Worm (Caenorhabditis elegans): Measurements from ENCODE around the gene Y50D7A.10.

Y50D7A.10 gene

ce11 chrIII:349511-350165 lies 34.4 kb downstream of the Y50D7A.10 start:
- no peak for TF ChIP-seq elt-1 (tag; optimal IDR thresholded peaks at IDR 0.05; ENCODE audit: borderline replicate concordance, insufficient read depth)
- no peak for TF ChIP-seq flh-1 (GFP tag; optimal IDR thresholded peaks at IDR 0.05)
- TF ChIP-seq mep-1 (tag; optimal IDR thresholded peaks at IDR 0.05) = peak; percentile 40
- TF ChIP-seq bed-3 (GFP tag; optimal IDR thresholded peaks at IDR 0.05) = no peak
- TF ChIP-seq ceh-43 (GFP tag; optimal IDR thresholded peaks at IDR 0.05) = peak; percentile 33
- peak; percentile 55 for TF ChIP-seq lin-13 (tag; optimal IDR thresholded peaks at IDR 0.05)
- no peak for TF ChIP-seq zip-8 (tag; optimal IDR thresholded peaks at IDR 0.05)
- peak; percentile 74 for TF ChIP-seq unc-120 (tag; optimal IDR thresholded peaks at IDR 0.05; ENCODE audit: poor library complexity, severe bottlenecking)
- peak; percentile 24 for TF ChIP-seq lsy-2 (tag; optimal IDR thresholded peaks at IDR 0.05)
- peak; percentile 39 for TF ChIP-seq ham-2 (GFP tag; optimal IDR thresholded peaks at IDR 0.05)
- TF ChIP-seq tbx-8 (GFP tag; optimal IDR thresholded peaks at IDR 0.05) = peak; percentile 12
- TF ChIP-seq pha-4 (tag; optimal IDR thresholded peaks at IDR 0.05) = peak; percentile 61
- TF ChIP-seq lin-32 (GFP tag; optimal IDR thresholded peaks at IDR 0.05) = no peak
- TF ChIP-seq mls-2 (tag; optimal IDR thresholded peaks at IDR 0.05) = peak; percentile 66
- peak; percentile 70 for TF ChIP-seq sptf-1 (tag; optimal IDR thresholded peaks at IDR 0.05)
- TF ChIP-seq hlh-1 (tag; optimal IDR thresholded peaks at IDR 0.05) = peak; percentile 13
- peak; percentile 24 for TF ChIP-seq drap-1 (GFP tag; optimal IDR thresholded peaks at IDR 0.05)
- no peak for TF ChIP-seq elt-3 (tag; optimal IDR thresholded peaks at IDR 0.05)
- no peak for TF ChIP-seq snpc-4 (tag; optimal IDR thresholded peaks at IDR 0.05)
- no peak for TF ChIP-seq nhr-28 (tag; optimal IDR thresholded peaks at IDR 0.05)
- peak; percentile 18 for TF ChIP-seq ces-1 (GFP tag; optimal IDR thresholded peaks at IDR 0.05)
- no peak for TF ChIP-seq ceh-83 (GFP tag; optimal IDR thresholded peaks at IDR 0.05)
- TF ChIP-seq blmp-1 (tag; optimal IDR thresholded peaks at IDR 0.05) = no peak
- peak; percentile 88 for TF ChIP-seq ceh-39 (tag; optimal IDR thresholded peaks at IDR 0.05)
- peak; percentile 36 for TF ChIP-seq M03D4.4 (tag; optimal IDR thresholded peaks at IDR 0.05)
- TF ChIP-seq nhr-237 (tag; optimal IDR thresholded peaks at IDR 0.05) = peak; percentile 51
- TF ChIP-seq nhr-76 (tag; optimal IDR thresholded peaks at IDR 0.05) = peak; percentile 48
- peak; percentile 33 for TF ChIP-seq nhr-12 (tag; optimal IDR thresholded peaks at IDR 0.05)
- no peak for TF ChIP-seq unc-39 (tag; optimal IDR thresholded peaks at IDR 0.05)
- TF ChIP-seq sem-2 (GFP tag; optimal IDR thresholded peaks at IDR 0.05) = peak; percentile 12
- peak; percentile 30 for TF ChIP-seq nhr-2 (tag; optimal IDR thresholded peaks at IDR 0.05)
- peak; percentile 31 for TF ChIP-seq unc-62 (GFP tag; optimal IDR thresholded peaks at IDR 0.05)
- TF ChIP-seq ztf-11 (tag; optimal IDR thresholded peaks at IDR 0.05) = no peak
- no peak for TF ChIP-seq mab-5 (tag; optimal IDR thresholded peaks at IDR 0.05)
- TF ChIP-seq cnd-1 (tag; optimal IDR thresholded peaks at IDR 0.05) = peak; percentile 68

- TF ChIP-seq sptf-1 (tag; optimal IDR thresholded peaks at IDR 0.05) (peak; percentile 23), blmp-1 (tag; optimal IDR thresholded peaks at IDR 0.05) (peak; percentile 27), elt-1 (tag; optimal IDR thresholded peaks at IDR 0.05; ENCODE audit: borderline replicate concordance, insufficient read depth) (no peak), ham-2 (GFP tag; optimal IDR thresholded peaks at IDR 0.05) (peak; percentile 7), unc-39 (tag; optimal IDR thresholded peaks at IDR 0.05) (no peak), lin-13 (tag; optimal IDR thresholded peaks at IDR 0.05) (no peak), ceh-39 (tag; optimal IDR thresholded peaks at IDR 0.05) (no peak), mab-5 (tag; optimal IDR thresholded peaks at IDR 0.05) (no peak), ceh-43 (GFP tag; optimal IDR thresholded peaks at IDR 0.05) (no peak)
Observed at ce11 chrIII:351860-352456, 36.7 kb downstream of the Y50D7A.10 start.

ce11 chrIII:352992-353391 lies 37.7 kb downstream of the Y50D7A.10 start:
- TF ChIP-seq zip-8 (tag; optimal IDR thresholded peaks at IDR 0.05) = peak; percentile 3
- no peak for TF ChIP-seq ceh-83 (GFP tag; optimal IDR thresholded peaks at IDR 0.05)

All from whole organism, mixed stage, embryonic.